Fruit fly (Drosophila melanogaster) whole organism, embryonic: Measurements from ENCODE around the gene Muted.

Experiments
- Abd-B ChIP-seq: fragments of 200-800 bp; sonication (Bioruptor generic); optimal IDR thresholded peaks from 2 replicates; lab custom pipeline; 2018; ENCODE audit warnings: missing biosample characterization, mild to moderate bottlenecking, missing genetic modification characterization, moderate library complexity
- B-H2 ChIP-seq: fragments of 200-800 bp; sonication (Bioruptor generic); optimal IDR thresholded peaks from 2 replicates; lab custom pipeline; 2018; ENCODE audit warnings: missing biosample characterization, mild to moderate bottlenecking, missing genetic modification characterization
- CG10321 ChIP-seq: fragments of 200-800 bp; sonication (Bioruptor generic); IDR thresholded peaks from 2 replicates; pipeline ENCODE4 v1.3.6; 2022; ENCODE audit warnings: missing biosample characterization, missing genetic modification characterization
- CG10979 ChIP-seq: fragments of 200-800 bp; sonication (Bioruptor generic); optimal IDR thresholded peaks from 2 replicates; lab custom pipeline; 2018; ENCODE audit warnings: missing biosample characterization, mild to moderate bottlenecking, missing genetic modification characterization, moderate library complexity
- CG11093 ChIP-seq: fragments of 200-800 bp; sonication (Bioruptor generic); IDR thresholded peaks from 3 replicates; pipeline ENCODE4 v1.3.6; 2022; ENCODE audit warnings: missing biosample characterization, missing genetic modification characterization
- CG12299 ChIP-seq: fragments of 200-800 bp; sonication (Bioruptor generic); optimal IDR thresholded peaks from 2 replicates; lab custom pipeline; 2018; ENCODE audit warnings: missing biosample characterization, mild to moderate bottlenecking, missing genetic modification characterization
- CG13775 ChIP-seq: fragments of 200-800 bp; sonication (Bioruptor generic); optimal IDR thresholded peaks from 3 replicates; lab custom pipeline; 2017; ENCODE audit warnings: missing biosample characterization, mild to moderate bottlenecking, missing genetic modification characterization
- CG14441 ChIP-seq: fragments of 200-800 bp; sonication (Bioruptor generic); IDR thresholded peaks from 2 replicates; pipeline ENCODE4 v1.3.6; 2022; ENCODE audit warnings: missing biosample characterization, missing genetic modification characterization
- CG15011 ChIP-seq: fragments of 200-800 bp; sonication (Bioruptor generic); optimal IDR thresholded peaks from 3 replicates; lab custom pipeline; 2018; ENCODE audit warnings: missing biosample characterization, mild to moderate bottlenecking, missing genetic modification characterization
- CG1603 ChIP-seq: fragments of 200-800 bp; sonication (Bioruptor generic); optimal IDR thresholded peaks from 2 replicates; lab custom pipeline; 2019; ENCODE audit warnings: missing biosample characterization, mild to moderate bottlenecking, missing genetic modification characterization, moderate library complexity
- CG16863 ChIP-seq: fragments of 200-800 bp; sonication (Bioruptor generic); optimal IDR thresholded peaks from 3 replicates; lab custom pipeline; 2016; ENCODE audit warnings: missing biosample characterization, missing genetic modification characterization
- CG17328 ChIP-seq: fragments of 200-800 bp; sonication (Bioruptor generic); IDR thresholded peaks from 2 replicates; pipeline ENCODE4 v1.3.6; 2022; ENCODE audit warnings: missing biosample characterization, missing genetic modification characterization
- CG17612 ChIP-seq: fragments of 200-800 bp; sonication (Bioruptor generic); IDR thresholded peaks from 2 replicates; pipeline ENCODE4 v1.3.6; 2022; ENCODE audit warnings: missing biosample characterization, missing genetic modification characterization
- CG17829 ChIP-seq: fragments of 200-800 bp; optimal IDR thresholded peaks from 2 replicates; lab custom pipeline; 2019; ENCODE audit warnings: missing biosample characterization, mild to moderate bottlenecking, missing genetic modification characterization, moderate library complexity
- CG1832 ChIP-seq: fragments of 200-800 bp; sonication (Bioruptor generic); optimal IDR thresholded peaks from 2 replicates; lab custom pipeline; 2017; ENCODE audit warnings: missing biosample characterization, mild to moderate bottlenecking, missing genetic modification characterization, inconsistent platforms
- CG18764 ChIP-seq: fragments of 200-800 bp; sonication (Bioruptor generic); optimal IDR thresholded peaks from 3 replicates; lab custom pipeline; 2016; ENCODE audit warnings: missing biosample characterization, missing genetic modification characterization
- CG2116 ChIP-seq: fragments of 200-800 bp; sonication (Bioruptor generic); optimal IDR thresholded peaks from 3 replicates; lab custom pipeline; 2018; ENCODE audit warnings: missing biosample characterization, mild to moderate bottlenecking, missing genetic modification characterization
- CG2202 ChIP-seq: fragments of 200-800 bp; sonication (Bioruptor generic); optimal IDR thresholded peaks from 2 replicates; lab custom pipeline; 2018; ENCODE audit warnings: missing biosample characterization, mild to moderate bottlenecking, missing genetic modification characterization
- CG31365 ChIP-seq: fragments of 200-800 bp; sonication (Bioruptor generic); optimal IDR thresholded peaks from 2 replicates; lab custom pipeline; 2018; ENCODE audit warnings: missing biosample characterization, mild to moderate bottlenecking, missing genetic modification characterization
- CG32772 ChIP-seq: fragments of 200-800 bp; sonication (Bioruptor generic); IDR thresholded peaks from 2 replicates; pipeline ENCODE4 v1.3.6; 2022; ENCODE audit warnings: missing biosample characterization, missing genetic modification characterization
- CG33557 ChIP-seq: fragments of 200-800 bp; sonication (Bioruptor generic); optimal IDR thresholded peaks from 2 replicates; lab custom pipeline; 2019; ENCODE audit warnings: missing biosample characterization, mild to moderate bottlenecking, missing genetic modification characterization, moderate library complexity
- CG34422 ChIP-seq: fragments of 200-800 bp; sonication (Bioruptor generic); IDR thresholded peaks from 3 replicates; pipeline ENCODE4 v1.3.6; 2022; ENCODE audit warnings: missing biosample characterization, missing genetic modification characterization
- CG6272 ChIP-seq: fragments of 200-800 bp; sonication (Bioruptor generic); IDR thresholded peaks from 2 replicates; pipeline ENCODE4 v1.3.6; 2022; ENCODE audit warnings: missing biosample characterization, missing genetic modification characterization
- CG9215 ChIP-seq: fragments of 200-800 bp; sonication (Bioruptor generic); IDR thresholded peaks from 2 replicates; pipeline ENCODE4 v1.3.6; 2022; ENCODE audit warnings: missing biosample characterization, missing genetic modification characterization
- D ChIP-seq, 2 experiments: fragments of 200-800 bp in 1 of 2; fragments of >200 bp in 1 of 2; sonication (Bioruptor generic) in 1 of 2; optimal IDR thresholded peaks; 2 replicates in 1 of 2; 3 replicates in 1 of 2; lab custom pipeline; 2017; ENCODE audit warnings: mild to moderate bottlenecking in 1 of 2, missing biosample characterization in 1 of 2, missing genetic modification characterization in 1 of 2, missing genetic modification reagents in 1 of 2
- Drgx ChIP-seq: fragments of 200-800 bp; sonication (Bioruptor generic); IDR thresholded peaks from 2 replicates; pipeline ENCODE4 v1.3.6; 2022; ENCODE audit warnings: missing biosample characterization, missing genetic modification characterization
- Eip74EF ChIP-seq, 2 experiments: fragments of 200-800 bp in 1 of 2; fragments of >200 bp in 1 of 2; sonication (Bioruptor generic) in 1 of 2; optimal IDR thresholded peaks; 2 replicates each; lab custom pipeline; 2017 to 2019; ENCODE audit warnings: missing biosample characterization in 2 of 2, missing genetic modification characterization in 2 of 2, mild to moderate bottlenecking in 1 of 2, moderate library complexity in 1 of 2
- Fer2 ChIP-seq: fragments of 200-800 bp; sonication (Bioruptor generic); optimal IDR thresholded peaks from 2 replicates; lab custom pipeline; 2018; ENCODE audit warnings: missing biosample characterization, mild to moderate bottlenecking, missing genetic modification characterization, moderate library complexity
- MBD-R2 ChIP-seq: fragments of 200-800 bp; sonication (Bioruptor generic); IDR thresholded peaks from 2 replicates; pipeline ENCODE4 v1.3.6; 2022; ENCODE audit warnings: missing biosample characterization, missing genetic modification characterization
- Mad ChIP-seq: fragments of 200-800 bp; sonication (Bioruptor generic); optimal IDR thresholded peaks from 2 replicates; lab custom pipeline; 2016; ENCODE audit warnings: missing biosample characterization, missing genetic modification characterization
- NFAT ChIP-seq: fragments of 200-800 bp; sonication (Bioruptor generic); IDR thresholded peaks from 2 replicates; pipeline ENCODE4 v1.3.6; 2022; ENCODE audit warnings: missing biosample characterization, missing genetic modification characterization
- Xrp1 ChIP-seq: fragments of 200-800 bp; sonication (Bioruptor generic); IDR thresholded peaks from 2 replicates; pipeline ENCODE4 v1.3.6; 2022; ENCODE audit warnings: missing biosample characterization, missing genetic modification characterization
- abd-A ChIP-seq: fragments of 200-800 bp; sonication (Bioruptor generic); optimal IDR thresholded peaks from 3 replicates; lab custom pipeline; 2019; ENCODE audit warnings: missing biosample characterization, mild to moderate bottlenecking, missing genetic modification characterization, moderate library complexity
- bsh ChIP-seq, 2 experiments: fragments of 200-800 bp; sonication (Bioruptor generic); optimal IDR thresholded peaks; 2 replicates each; lab custom pipeline; 2017 to 2018; ENCODE audit warnings: mild to moderate bottlenecking in 2 of 2, missing biosample characterization in 2 of 2, missing genetic modification characterization in 2 of 2, moderate library complexity in 1 of 2
- chm ChIP-seq: fragments of 200-800 bp; sonication (Bioruptor generic); IDR thresholded peaks from 2 replicates; pipeline ENCODE4 v1.3.6; 2022; ENCODE audit warnings: missing biosample characterization, missing genetic modification characterization
- dmrt99B ChIP-seq: fragments of 200-800 bp; sonication (Bioruptor generic); optimal IDR thresholded peaks from 2 replicates; lab custom pipeline; 2018; ENCODE audit warnings: missing biosample characterization, mild to moderate bottlenecking, missing genetic modification characterization, moderate library complexity
- fd96Cb ChIP-seq: fragments of 200-800 bp; sonication (Bioruptor generic); optimal IDR thresholded peaks from 2 replicates; lab custom pipeline; 2018; ENCODE audit warnings: missing biosample characterization, mild to moderate bottlenecking, missing genetic modification characterization, moderate library complexity
- gsb-n ChIP-seq: fragments of 200-800 bp; sonication (Bioruptor generic); optimal IDR thresholded peaks from 3 replicates; lab custom pipeline; 2018; ENCODE audit warnings: missing biosample characterization, mild to moderate bottlenecking, missing genetic modification characterization
- inv ChIP-seq: fragments of 200-800 bp; sonication (Bioruptor generic); IDR thresholded peaks from 2 replicates; pipeline ENCODE4 v1.3.6; 2022; ENCODE audit warnings: missing biosample characterization, missing genetic modification characterization; ENCODE audit not compliant: partially characterized antibody
- nom ChIP-seq: fragments of 200-800 bp; sonication (Bioruptor generic); optimal IDR thresholded peaks from 2 replicates; lab custom pipeline; 2017; ENCODE audit warnings: missing biosample characterization, missing genetic modification characterization, mild to moderate bottlenecking, moderate library complexity, missing genetic modification reagents
- phol ChIP-seq: fragments of 200-800 bp; sonication (Bioruptor generic); optimal IDR thresholded peaks from 3 replicates; lab custom pipeline; 2018; ENCODE audit warnings: missing biosample characterization, mild to moderate bottlenecking, missing genetic modification characterization, moderate library complexity
- sens ChIP-seq: fragments of 200-800 bp; sonication (Bioruptor generic); peaks from one replicate; lab custom pipeline; 2016; ENCODE audit warnings: missing biosample characterization, missing genetic modification characterization
- seq ChIP-seq: fragments of 200-800 bp; sonication (Bioruptor generic); IDR thresholded peaks from 2 replicates; pipeline ENCODE4 v1.3.6; 2022; ENCODE audit warnings: missing biosample characterization, missing genetic modification characterization
- tgo ChIP-seq: fragments of 200-800 bp; sonication (Bioruptor generic); IDR thresholded peaks from 3 replicates; pipeline ENCODE4 v1.3.6; 2022; ENCODE audit warnings: missing biosample characterization, missing genetic modification characterization
- tna ChIP-seq: fragments of 200-800 bp; sonication (Bioruptor generic); IDR thresholded peaks from 2 replicates; pipeline ENCODE4 v1.3.6; 2022; ENCODE audit warnings: missing biosample characterization, missing genetic modification characterization; ENCODE audit not compliant: partially characterized antibody

Gene Muted

DNA sequence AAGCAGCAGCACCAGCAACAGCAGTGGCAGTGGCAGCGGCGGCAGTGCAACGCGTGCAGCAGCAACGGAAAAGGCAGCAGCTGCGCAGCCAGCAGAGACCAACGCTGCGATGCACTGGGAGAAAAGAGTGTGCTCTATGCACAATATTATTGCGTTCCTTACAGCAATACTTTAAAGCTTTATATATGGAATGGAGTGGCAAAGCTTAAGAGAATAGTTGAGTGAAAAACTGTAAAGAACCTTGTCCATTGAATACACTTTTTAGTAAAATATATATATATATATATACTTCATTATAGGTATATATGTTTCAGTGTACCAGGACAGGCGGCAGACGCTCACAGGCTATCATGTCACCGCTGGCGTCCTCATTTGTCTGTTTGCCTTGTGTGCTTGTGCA, 37.7 kb upstream of the Muted start (continued):
- TF ChIP-seq CG31365 (tag; lab: Kevin White, UChicago) (no peak), Drgx (GFP tag; lab: Robert Waterston, UW) (peak; percentile 57; the same call in 1 of the 2 replicates), CG9215 (GFP tag; lab: Robert Waterston, UW) (no peak), B-H2 (GFP tag; lab: Kevin White, UChicago) (no peak), CG2202 (peak; percentile 15), fd96Cb (peak; percentile 4), Abd-B (GFP tag; lab: Kevin White, UChicago) (no peak), bsh (GFP tag; optimal IDR thresholded peaks at IDR 0.05; lab: Kevin White, UChicago) (peak; percentile 63), CG10979 (tag; lab: Kevin White, UChicago) (peak; percentile 56), sens (GFP tag; lab: Kevin White, UChicago) (peak; percentile 32), Eip74EF (GFP tag; optimal IDR thresholded peaks at IDR 0.05; lab: Kevin White, UChicago) (no peak), CG14441 (GFP tag; lab: Robert Waterston, UW) (no peak), D (optimal IDR thresholded peaks at IDR 0.05; lab: Kevin White, UChicago) (no peak), D (GFP tag; optimal IDR thresholded peaks at IDR 0.05; lab: Kevin White, UChicago) (peak; percentile 25), CG32772 (0 out of 2 replicates have a peak, but pooled peaks have one; percentile 5), CG11093 (GFP tag; lab: Robert Waterston, UW) (0 out of 3 replicates have a peak, but pooled peaks have one; percentile 10), CG18764 (no peak), CG17829 (tag; lab: Kevin White, UChicago) (peak; percentile 43), CG13775 (GFP tag; lab: Kevin White, UChicago) (no peak), seq (GFP tag; lab: Robert Waterston, UW) (no peak), CG1603 (tag; lab: Kevin White, UChicago) (no peak), NFAT (GFP tag; lab: Robert Waterston, UW) (no peak), MBD-R2 (GFP tag; lab: Robert Waterston, UW) (no peak), CG1832 (no peak), CG17328 (GFP tag; lab: Robert Waterston, UW) (peak; percentile 40; the same call in 1 of the 2 replicates), tgo (no peak), dmrt99B (tag; lab: Kevin White, UChicago) (no peak), nom (GFP tag; lab: Kevin White, UChicago) (no peak), tna (no peak), Xrp1 (GFP tag; lab: Robert Waterston, UW) (peak; percentile 58; the same call in 1 of the 2 replicates), CG10321 (GFP tag; lab: Robert Waterston, UW) (no peak), gsb-n (tag; lab: Kevin White, UChicago) (no peak), abd-A (tag; lab: Kevin White, UChicago) (no peak), CG17612 (no peak), CG15011 (GFP tag; lab: Kevin White, UChicago) (no peak), CG12299 (tag; lab: Kevin White, UChicago) (no peak), inv (GFP tag; lab: Robert Waterston, UW) (no peak), CG34422 (GFP tag; lab: Robert Waterston, UW) (no peak), CG33557 (GFP tag; lab: Kevin White, UChicago) (no peak), Mad (GFP tag; lab: Kevin White, UChicago) (no peak), CG6272 (GFP tag; lab: Robert Waterston, UW) (no peak), CG16863 (GFP tag; lab: Kevin White, UChicago) (no peak), phol (peak; percentile 42), Fer2 (no peak), CG2116 (GFP tag; lab: Kevin White, UChicago) (no peak), chm (GFP tag; lab: Robert Waterston, UW) (no peak)
